Fruit fly (Drosophila melanogaster): ENCODE data around the gene Pka-R1.
A peak's percentile ranks its signal among the peaks of the same experiment; 100 is the strongest.

Gene Pka-R1

DNA sequence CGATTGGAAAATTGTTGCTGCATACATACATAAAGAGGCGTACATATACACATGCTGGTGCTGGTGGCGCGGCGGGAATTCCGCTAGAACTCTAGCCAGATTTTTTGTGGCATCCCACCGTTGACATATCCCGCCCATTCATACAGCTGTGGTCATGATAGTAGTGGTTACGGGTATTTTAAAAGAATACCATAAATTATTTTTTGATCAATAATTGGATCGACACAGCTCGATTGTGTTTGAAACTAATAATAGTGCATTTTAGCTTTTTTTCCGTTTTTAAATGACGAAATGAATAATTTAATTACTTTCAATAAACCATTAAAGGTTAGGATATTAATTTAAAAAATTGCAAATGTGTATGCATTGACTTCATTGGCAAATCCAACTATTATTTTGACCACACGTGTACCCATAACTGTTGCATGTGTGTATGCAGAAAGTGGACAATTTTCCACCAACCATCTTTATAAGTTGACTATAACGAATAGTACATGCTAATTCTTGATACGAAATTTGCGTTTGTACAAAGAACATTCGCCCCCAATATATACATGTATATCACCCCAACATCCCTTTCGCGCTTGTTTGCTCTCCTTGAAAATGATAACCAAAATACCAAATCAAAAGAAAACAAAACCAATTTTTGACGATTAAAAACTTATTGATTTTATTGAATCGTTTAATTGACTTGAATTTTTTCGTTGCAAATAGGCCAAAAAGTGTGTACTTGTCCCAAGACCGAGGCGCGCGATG, 43.8 kb upstream of the Pka-R1 start:
- TF ChIP-seq dl (GFP tag; optimal IDR thresholded peaks at IDR 0.05; ENCODE audit: insufficient read depth in 1 of 2, partially characterized antibody in 2 of 2) (no peak), Mio (GFP tag; optimal IDR thresholded peaks at IDR 0.05) (no peak), br (GFP tag; optimal IDR thresholded peaks at IDR 0.05) (peak; percentile 72), N (GFP tag; optimal IDR thresholded peaks at IDR 0.05) (no peak), Abd-B (GFP tag; optimal IDR thresholded peaks at IDR 0.05) (no peak), Hr78 (GFP tag; optimal IDR thresholded peaks at IDR 0.05) (no peak), rgr (GFP tag; optimal IDR thresholded peaks at IDR 0.05) (peak; percentile 78), foxo (GFP tag; optimal IDR thresholded peaks at IDR 0.05) (peak in 1 of 2 experiments; percentile 80), Hr83 (GFP tag; optimal IDR thresholded peaks at IDR 0.05; ENCODE audit: poor library complexity, severe bottlenecking) (peak; percentile 31), Sp1 (GFP tag; optimal IDR thresholded peaks at IDR 0.05) (peak; percentile 46), Dif (GFP tag; optimal IDR thresholded peaks at IDR 0.05; ENCODE audit: partially characterized antibody) (no peak), ey (GFP tag; optimal IDR thresholded peaks at IDR 0.05) (peak; percentile 71), Jra (GFP tag; optimal IDR thresholded peaks at IDR 0.05) (peak; percentile 55), psq (GFP tag; optimal IDR thresholded peaks at IDR 0.05) (peak; percentile 53), sage (GFP tag; optimal IDR thresholded peaks at IDR 0.05) (peak; percentile 65), woc (GFP tag; optimal IDR thresholded peaks at IDR 0.05) (peak; percentile 67), jim (GFP tag; optimal IDR thresholded peaks at IDR 0.05) (no peak), CG9705 (GFP tag; optimal IDR thresholded peaks at IDR 0.05) (no peak), Rel (GFP tag; optimal IDR thresholded peaks at IDR 0.05) (no peak), Rel (tag; optimal IDR thresholded peaks at IDR 0.05) (no peak), h (GFP tag; optimal IDR thresholded peaks at IDR 0.05) (peak; percentile 75), CrebA (GFP tag; optimal IDR thresholded peaks at IDR 0.05; ENCODE audit: borderline replicate concordance) (no peak), Hnf4 (GFP tag; optimal IDR thresholded peaks at IDR 0.05) (peak; percentile 73), brk (GFP tag; optimal IDR thresholded peaks at IDR 0.05) (no peak), Dfd (GFP tag; optimal IDR thresholded peaks at IDR 0.05) (no peak), Vsx2 (GFP tag; optimal IDR thresholded peaks at IDR 0.05; ENCODE audit: partially characterized antibody) (no peak), fru (GFP tag; optimal IDR thresholded peaks at IDR 0.05) (peak; percentile 80), pan (optimal IDR thresholded peaks at IDR 0.05) (no peak), dmrt93B (GFP tag; optimal IDR thresholded peaks at IDR 0.05) (peak; percentile 41), OdsH (GFP tag; optimal IDR thresholded peaks at IDR 0.05) (peak; percentile 78), dsf (GFP tag; optimal IDR thresholded peaks at IDR 0.05; ENCODE audit: borderline replicate concordance) (no peak), usp (GFP tag; optimal IDR thresholded peaks at IDR 0.05) (no peak), GATAd (GFP tag; optimal IDR thresholded peaks at IDR 0.05) (no peak), sv (GFP tag; optimal IDR thresholded peaks at IDR 0.05) (peak; percentile 55), Myc (optimal IDR thresholded peaks at IDR 0.05) (peak; percentile 76), lola (GFP tag; optimal IDR thresholded peaks at IDR 0.05) (no peak), HLH106 (tag; optimal IDR thresholded peaks at IDR 0.05) (peak; percentile 68), tai (GFP tag; optimal IDR thresholded peaks at IDR 0.05) (no peak), CG32264 (GFP tag; optimal IDR thresholded peaks at IDR 0.05) (no peak)

dm6 chr3L:20772647-20773015, 43.3 kb upstream of the Pka-R1 start:
- no peak for TF ChIP-seq br (GFP tag; optimal IDR thresholded peaks at IDR 0.05)
- no peak for TF ChIP-seq woc (GFP tag; optimal IDR thresholded peaks at IDR 0.05)
- TF ChIP-seq CrebA (GFP tag; optimal IDR thresholded peaks at IDR 0.05; ENCODE audit: borderline replicate concordance): no peak
- TF ChIP-seq Dif (GFP tag; optimal IDR thresholded peaks at IDR 0.05; ENCODE audit: partially characterized antibody): no peak

DNA sequence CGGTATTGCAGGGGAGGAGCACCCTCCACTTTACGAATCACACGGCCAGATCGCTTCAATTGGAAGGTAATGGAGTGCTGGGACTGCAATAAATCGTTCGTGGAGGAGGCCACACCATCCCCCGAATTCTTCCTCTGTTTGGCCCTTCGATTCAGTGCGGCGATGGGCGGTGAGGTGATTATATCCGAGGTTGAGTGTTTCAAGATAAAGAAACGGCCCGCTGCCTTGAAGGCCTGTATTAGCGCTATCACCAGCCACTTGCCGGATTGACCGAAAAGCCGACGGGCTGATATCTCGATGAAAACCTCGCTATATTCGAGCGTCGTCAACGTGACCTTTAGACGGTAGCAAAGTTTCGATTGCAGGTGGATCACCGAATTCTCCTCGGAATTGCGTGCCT, 38.4 kb upstream of the Pka-R1 start:
- TF ChIP-seq lola (GFP tag; optimal IDR thresholded peaks at IDR 0.05) (no peak), br (GFP tag; optimal IDR thresholded peaks at IDR 0.05) (no peak), Dfd (GFP tag; optimal IDR thresholded peaks at IDR 0.05) (no peak), Rel (GFP tag; optimal IDR thresholded peaks at IDR 0.05) (no peak), Rel (tag; optimal IDR thresholded peaks at IDR 0.05) (peak; percentile 78), tai (GFP tag; optimal IDR thresholded peaks at IDR 0.05) (no peak), Sp1 (GFP tag; optimal IDR thresholded peaks at IDR 0.05) (no peak)
